Worm (Caenorhabditis elegans) whole organism, young adult: ENCODE measurements around the gene Y62F5A.10.

Experiments used
- F22D6.2 ChIP-seq: sonication (generic microtip); optimal IDR thresholded peaks from 2 replicates; lab custom pipeline; 2016; ENCODE audit warnings: mild to moderate bottlenecking, missing genetic modification characterization, missing compliant biosample characterization
- F57C9.4 ChIP-seq: sonication (generic microtip); optimal IDR thresholded peaks from 2 replicates; lab custom pipeline; 2017; ENCODE audit warnings: mild to moderate bottlenecking, missing genetic modification characterization, missing compliant biosample characterization
- T07F8.4 ChIP-seq: sonication (generic microtip); optimal IDR thresholded peaks from 2 replicates; lab custom pipeline; 2016; ENCODE audit warnings: mild to moderate bottlenecking, missing genetic modification characterization, moderate library complexity, missing compliant biosample characterization
- Y53F4B.3 ChIP-seq: fragments of 200-800 bp; sonication (Bioruptor generic); IDR thresholded peaks from 2 replicates; pipeline ENCODE4 v1.3.6; 2022; ENCODE audit warnings: missing genetic modification reagents, missing genetic modification characterization, missing compliant biosample characterization
- Y56A3A.18 ChIP-seq: fragments of 200-800 bp; sonication (Bioruptor generic); IDR thresholded peaks from 2 replicates; pipeline ENCODE4 v1.3.6; 2022; ENCODE audit warnings: missing genetic modification reagents, missing genetic modification characterization, missing compliant biosample characterization
- Y95B8A.8 ChIP-seq: fragments of 200-800 bp; sonication (Bioruptor generic); IDR thresholded peaks from 2 replicates; pipeline ENCODE4 v1.3.6; 2022; ENCODE audit warnings: missing genetic modification reagents, missing genetic modification characterization, missing compliant biosample characterization
- ama-1 ChIP-seq, 3 experiments: fragments of 150-350 bp in 1 of 3; sonication (generic microtip) in 2 of 3; optimal IDR thresholded peaks; 2 replicates each; lab custom pipeline; 2014 to 2018; ENCODE audit warnings: missing biosample characterization in 2 of 3, missing genetic modification characterization in 2 of 3, missing genetic modification reagents in 2 of 3
- atf-7 ChIP-seq: sonication (generic microtip); optimal IDR thresholded peaks from 2 replicates; lab custom pipeline; 2017; ENCODE audit warnings: mild to moderate bottlenecking, missing genetic modification characterization, missing compliant biosample characterization
- attf-6 ChIP-seq: fragments of 200-800 bp; sonication (Bioruptor generic); IDR thresholded peaks from 2 replicates; pipeline ENCODE4 v1.3.6; 2022; ENCODE audit warnings: missing genetic modification reagents, missing genetic modification characterization, missing compliant biosample characterization
- cebp-2 ChIP-seq: fragments of 200-800 bp; sonication (Bioruptor generic); IDR thresholded peaks from 2 replicates; pipeline ENCODE4 v1.3.6; 2022; ENCODE audit warnings: missing genetic modification characterization, missing compliant biosample characterization
- ceh-58 ChIP-seq: fragments of 200-800 bp; sonication (Bioruptor generic); IDR thresholded peaks from 2 replicates; pipeline ENCODE4 v1.3.6; 2022; ENCODE audit warnings: missing genetic modification characterization, missing compliant biosample characterization
- dpl-1 ChIP-seq: fragments of 150-350 bp; optimal IDR thresholded peaks from 2 replicates; lab custom pipeline; 2014; ENCODE audit warnings: missing biosample characterization, missing genetic modification reagents, missing genetic modification characterization
- egl-18 ChIP-seq: fragments of 200-800 bp; sonication (Bioruptor generic); IDR thresholded peaks from 2 replicates; pipeline ENCODE4 v1.3.6; 2022; ENCODE audit warnings: missing genetic modification reagents, missing genetic modification characterization, missing compliant biosample characterization
- ekl-4 ChIP-seq: fragments of 200-800 bp; sonication (Bioruptor generic); IDR thresholded peaks from 2 replicates; pipeline ENCODE4 v1.3.6; 2022; ENCODE audit warnings: missing genetic modification reagents, missing genetic modification characterization, missing compliant biosample characterization
- hlh-26 ChIP-seq: fragments of 200-800 bp; sonication (Bioruptor generic); conservative IDR thresholded peaks from 2 replicates; pipeline ENCODE4 v1.3.6; 2022; ENCODE audit warnings: missing genetic modification reagents, missing genetic modification characterization, missing compliant biosample characterization
- hmg-1.2 ChIP-seq: fragments of 200-800 bp; sonication (Bioruptor generic); IDR thresholded peaks from 2 replicates; pipeline ENCODE4 v1.3.6; 2022; ENCODE audit warnings: missing genetic modification reagents, missing genetic modification characterization, missing compliant biosample characterization
- hrde-1 ChIP-seq: sonication (generic microtip); optimal IDR thresholded peaks from 2 replicates; lab custom pipeline; 2016; ENCODE audit warnings: missing genetic modification characterization, mild to moderate bottlenecking, missing compliant biosample characterization, moderate library complexity, missing genotype, missing genetic modification reagents, borderline replicate concordance
- hsf-1 ChIP-seq: fragments of 200-800 bp; sonication (Bioruptor generic); IDR thresholded peaks from 2 replicates; pipeline ENCODE4 v1.3.6; 2022; ENCODE audit warnings: missing genetic modification reagents, missing genetic modification characterization, missing compliant biosample characterization
- lag-1 ChIP-seq: fragments of 200-800 bp; sonication (Bioruptor generic); IDR thresholded peaks from 2 replicates; pipeline ENCODE4 v1.3.6; 2022; ENCODE audit warnings: missing genetic modification reagents, missing genetic modification characterization, missing compliant biosample characterization
- madf-8 ChIP-seq: fragments of 200-800 bp; sonication (Bioruptor generic); conservative IDR thresholded peaks from 2 replicates; pipeline ENCODE4 v1.3.6; 2022; ENCODE audit warnings: missing genetic modification reagents, missing genetic modification characterization, missing compliant biosample characterization
- mcd-1 ChIP-seq: fragments of 200-800 bp; sonication (Bioruptor generic); IDR thresholded peaks from 2 replicates; pipeline ENCODE4 v1.3.6; 2022; ENCODE audit warnings: missing genetic modification reagents, missing genetic modification characterization, missing compliant biosample characterization
- mes-4 ChIP-seq: sonication (generic microtip); optimal IDR thresholded peaks from 2 replicates; lab custom pipeline; 2016; ENCODE audit warnings: missing genotype, missing genetic modification characterization, missing compliant biosample characterization
- mxl-1 ChIP-seq: sonication (generic microtip); optimal IDR thresholded peaks from 2 replicates; lab custom pipeline; 2016; ENCODE audit warnings: missing genetic modification characterization, missing compliant biosample characterization
- nfya-2 ChIP-seq: fragments of 200-800 bp; sonication (Bioruptor generic); IDR thresholded peaks from 2 replicates; pipeline ENCODE4 v1.3.6; 2022; ENCODE audit warnings: missing genetic modification reagents, missing genetic modification characterization, missing compliant biosample characterization
- nfyb-1 ChIP-seq: fragments of 200-800 bp; sonication (Bioruptor generic); IDR thresholded peaks from 2 replicates; pipeline ENCODE4 v1.3.6; 2022; ENCODE audit warnings: missing genetic modification reagents, missing genetic modification characterization, missing compliant biosample characterization
- nhr-179 ChIP-seq: sonication (generic microtip); optimal IDR thresholded peaks from 2 replicates; lab custom pipeline; 2016; ENCODE audit warnings: mild to moderate bottlenecking, missing genetic modification characterization, missing compliant biosample characterization
- nhr-27 ChIP-seq: fragments of 200-800 bp; sonication (Bioruptor generic); optimal IDR thresholded peaks from 2 replicates; lab custom pipeline; 2018; ENCODE audit warnings: mild to moderate bottlenecking, missing genetic modification characterization, moderate library complexity, missing compliant biosample characterization
- pha-4 ChIP-seq: fragments of 150-350 bp; sonication (generic microtip); optimal IDR thresholded peaks from 2 replicates; lab custom pipeline; 2014; ENCODE audit warnings: missing biosample characterization, missing genetic modification reagents, missing genetic modification characterization
- rcor-1 ChIP-seq: fragments of 200-800 bp; sonication (Bioruptor generic); IDR thresholded peaks from 2 replicates; pipeline ENCODE4 v1.3.6; 2022; ENCODE audit warnings: missing genetic modification reagents, missing genetic modification characterization, missing compliant biosample characterization
- rec-8 ChIP-seq, 2 experiments: sonication (generic microtip); optimal IDR thresholded peaks; 2 replicates each; lab custom pipeline; 2016; ENCODE audit warnings: mild to moderate bottlenecking in 2 of 2, missing genetic modification characterization in 2 of 2, missing genetic modification reagents in 2 of 2, missing genotype in 2 of 2, missing biosample characterization in 1 of 2, missing compliant biosample characterization in 1 of 2, moderate library complexity in 1 of 2
- snpc-3.4 ChIP-seq: sonication (generic microtip); optimal IDR thresholded peaks from 2 replicates; lab custom pipeline; 2017; ENCODE audit warnings: missing genetic modification characterization, mild to moderate bottlenecking, missing compliant biosample characterization, antibody characterized with exemption, moderate library complexity, missing genotype, missing genetic modification reagents
- snpc-4 ChIP-seq, 5 experiments: fragments of 150-350 bp in 1 of 5; sonication (generic microtip) in 4 of 5; optimal IDR thresholded peaks; 2 replicates each; lab custom pipeline; 2014 to 2018; ENCODE audit warnings: missing genetic modification characterization in 5 of 5, missing biosample characterization in 3 of 5, antibody characterized with exemption in 2 of 5, mild to moderate bottlenecking in 2 of 5, missing compliant biosample characterization in 2 of 5, missing genotype in 2 of 5, moderate library complexity in 2 of 5, missing genetic modification reagents in 1 of 5
- ztf-18 ChIP-seq: sonication (generic microtip); optimal IDR thresholded peaks from 2 replicates; lab custom pipeline; 2016; ENCODE audit warnings: missing genotype, mild to moderate bottlenecking, missing genetic modification characterization, missing compliant biosample characterization
- ztf-25 ChIP-seq: fragments of 200-800 bp; sonication (Bioruptor generic); IDR thresholded peaks from 2 replicates; pipeline ENCODE4 v1.3.6; 2022; ENCODE audit warnings: missing genetic modification reagents, missing genetic modification characterization, missing compliant biosample characterization

Y62F5A.10 gene

ce11 chrII:11514775-11515174 lies 6.6 kb upstream of the Y62F5A.10 start, which contains the start of gene srh-44:
srh-44 (plus strand) TSS chrII:11515075.
- TF ChIP-seq ztf-18 (tag; lab: Kevin White, UChicago) (no peak), hmg-1.2 (GFP tag; lab: Robert Waterston, UW) (no peak), egl-18 (GFP tag; lab: Robert Waterston, UW) (no peak), cebp-2 (no peak), T07F8.4 (tag; lab: Kevin White, UChicago) (no peak), ceh-58 (no peak), F22D6.2 (tag; lab: Kevin White, UChicago) (no peak), madf-8 (GFP tag; lab: Robert Waterston, UW) (no peak), hlh-26 (GFP tag; lab: Robert Waterston, UW) (no peak), snpc-3.4 (tag; lab: Kevin White, UChicago) (no peak), nhr-179 (tag; lab: Kevin White, UChicago) (no peak), nhr-27 (tag; lab: Kevin White, UChicago) (no peak), rec-8 (tag; optimal IDR thresholded peaks at IDR 0.05; lab: Kevin White, UChicago) (no peak), attf-6 (GFP tag; lab: Robert Waterston, UW) (no peak), ekl-4 (GFP tag; lab: Robert Waterston, UW) (no peak), Y95B8A.8 (GFP tag; lab: Robert Waterston, UW) (no peak), mes-4 (tag; lab: Kevin White, UChicago) (no peak)

- TF ChIP-seq egl-18 (GFP tag; lab: Robert Waterston, UW) (no peak), ztf-25 (GFP tag; lab: Robert Waterston, UW) (no peak), madf-8 (GFP tag; lab: Robert Waterston, UW) (no peak), ama-1 (optimal IDR thresholded peaks at IDR 0.05; lab: Kevin White, UChicago) (no peak), ama-1 (GFP tag; optimal IDR thresholded peaks at IDR 0.05; lab: Kevin White, UChicago) (no peak), pha-4 (tag; lab: Kevin White, UChicago) (no peak), rcor-1 (GFP tag; lab: Robert Waterston, UW) (no peak), lag-1 (GFP tag; lab: Robert Waterston, UW) (no peak), mxl-1 (no peak), hsf-1 (GFP tag; lab: Robert Waterston, UW) (no peak), dpl-1 (GFP tag; lab: Kevin White, UChicago) (no peak), snpc-4 (GFP tag; optimal IDR thresholded peaks at IDR 0.05; lab: Kevin White, UChicago) (no peak), snpc-4 (tag; optimal IDR thresholded peaks at IDR 0.05; lab: Kevin White, UChicago) (no peak), nfya-2 (GFP tag; lab: Robert Waterston, UW) (no peak), Y53F4B.3 (no peak), atf-7 (no peak), F57C9.4 (no peak), F22D6.2 (tag; lab: Kevin White, UChicago) (no peak), Y56A3A.18 (GFP tag; lab: Robert Waterston, UW) (no peak), nhr-179 (tag; lab: Kevin White, UChicago) (no peak), mcd-1 (GFP tag; lab: Robert Waterston, UW) (no peak)
These were observed 3.2 kb upstream of the Y62F5A.10 start, which contains the start of gene B0334.10 for ce11 chrII:11518184-11518583. B0334.10 (plus strand) TSS chrII:11518484.

ce11 chrII:11526954-11527353 lies 5.6 kb downstream of the Y62F5A.10 start, which contains the start of gene age-1:
age-1 (minus strand) TSS chrII:11527054.
- TF ChIP-seq snpc-3.4 (tag; lab: Kevin White, UChicago): no peak
- TF ChIP-seq nfyb-1 (GFP tag; lab: Robert Waterston, UW): no peak
- no peak for TF ChIP-seq nfya-2 (GFP tag; lab: Robert Waterston, UW)
- TF ChIP-seq hrde-1 (tag; lab: Kevin White, UChicago): no peak
- no peak for TF ChIP-seq rcor-1 (GFP tag; lab: Robert Waterston, UW)
